Worm (Caenorhabditis elegans) whole organism, mixed stage, embryonic: ENCODE results near the gene T01G6.1.

Experiments used
- M03D4.4 ChIP-seq: sonication (generic microtip); optimal IDR thresholded peaks from 2 replicates; lab custom pipeline; 2017; ENCODE audit warnings: mild to moderate bottlenecking, missing genetic modification characterization, missing compliant biosample characterization
- ces-1 ChIP-seq: fragments of 150-350 bp; optimal IDR thresholded peaks from 2 replicates; lab custom pipeline; 2014; ENCODE audit warnings: missing biosample characterization, missing genetic modification reagents, missing genetic modification characterization
- cnd-1 ChIP-seq: fragments of 200-800 bp; sonication (Bioruptor generic); optimal IDR thresholded peaks from 2 replicates; lab custom pipeline; 2018; ENCODE audit warnings: mild to moderate bottlenecking, missing genetic modification characterization, missing compliant biosample characterization
- drap-1 ChIP-seq: fragments of 200-800 bp; sonication (Bioruptor generic); optimal IDR thresholded peaks from 3 replicates; lab custom pipeline; 2018; ENCODE audit warnings: mild to moderate bottlenecking, missing genetic modification characterization, missing compliant biosample characterization
- elt-1 ChIP-seq: sonication (generic microtip); optimal IDR thresholded peaks from 2 replicates; lab custom pipeline; 2017; ENCODE audit warnings: missing genetic modification characterization, mild to moderate bottlenecking, missing compliant biosample characterization, antibody characterized with exemption, moderate library complexity, borderline replicate concordance; ENCODE audit not compliant: insufficient read depth
- elt-3 ChIP-seq: fragments of 150-350 bp; optimal IDR thresholded peaks from 2 replicates; lab custom pipeline; 2014; ENCODE audit warnings: missing biosample characterization, missing genetic modification characterization
- flh-1 ChIP-seq: fragments of 200-800 bp; sonication (Bioruptor generic); optimal IDR thresholded peaks from 2 replicates; lab custom pipeline; 2018; ENCODE audit warnings: mild to moderate bottlenecking, missing genetic modification characterization, moderate library complexity, missing compliant biosample characterization
- hlh-1 ChIP-seq: fragments of 150-350 bp; optimal IDR thresholded peaks from 2 replicates; lab custom pipeline; 2014; ENCODE audit warnings: missing biosample characterization, missing genetic modification reagents, missing genetic modification characterization
- lin-13 ChIP-seq: fragments of 150-350 bp; optimal IDR thresholded peaks from 2 replicates; lab custom pipeline; 2014; ENCODE audit warnings: missing biosample characterization, missing genetic modification characterization
- lin-32 ChIP-seq: fragments of 200-800 bp; sonication (Bioruptor generic); optimal IDR thresholded peaks from 2 replicates; lab custom pipeline; 2018; ENCODE audit warnings: mild to moderate bottlenecking, missing genetic modification characterization, missing compliant biosample characterization
- lsy-2 ChIP-seq: fragments of 150-350 bp; optimal IDR thresholded peaks from 2 replicates; lab custom pipeline; 2014; ENCODE audit warnings: missing biosample characterization, missing genetic modification characterization
- mab-5 ChIP-seq: fragments of 150-350 bp; optimal IDR thresholded peaks from 2 replicates; lab custom pipeline; 2014; ENCODE audit warnings: missing biosample characterization, missing genetic modification characterization
- mep-1 ChIP-seq: fragments of 150-350 bp; optimal IDR thresholded peaks from 2 replicates; lab custom pipeline; 2017; ENCODE audit warnings: missing biosample characterization, missing genetic modification reagents, missing genetic modification characterization, inconsistent platforms
- mls-2 ChIP-seq: sonication (generic microtip); optimal IDR thresholded peaks from 2 replicates; lab custom pipeline; 2016; ENCODE audit warnings: mild to moderate bottlenecking, missing genetic modification characterization, moderate library complexity, missing compliant biosample characterization
- nhr-12 ChIP-seq: fragments of 150-350 bp; optimal IDR thresholded peaks from 2 replicates; lab custom pipeline; 2014; ENCODE audit warnings: missing biosample characterization, missing genetic modification characterization
- nhr-2 ChIP-seq: fragments of 150-350 bp; optimal IDR thresholded peaks from 2 replicates; lab custom pipeline; 2014; ENCODE audit warnings: missing biosample characterization, missing genetic modification characterization
- nhr-237 ChIP-seq: fragments of 150-350 bp; optimal IDR thresholded peaks from 2 replicates; lab custom pipeline; 2014; ENCODE audit warnings: missing biosample characterization, missing genetic modification characterization
- nhr-28 ChIP-seq: fragments of 150-350 bp; optimal IDR thresholded peaks from 2 replicates; lab custom pipeline; 2014; ENCODE audit warnings: missing biosample characterization, missing genetic modification characterization
- nhr-76 ChIP-seq: sonication (generic microtip); optimal IDR thresholded peaks from 2 replicates; lab custom pipeline; 2017; ENCODE audit warnings: missing biosample characterization, missing genetic modification characterization
- sem-2 ChIP-seq: fragments of 200-800 bp; sonication (Bioruptor generic); optimal IDR thresholded peaks from 2 replicates; lab custom pipeline; 2018; ENCODE audit warnings: mild to moderate bottlenecking, missing genetic modification characterization, missing compliant biosample characterization
- snpc-4 ChIP-seq: fragments of 150-350 bp; optimal IDR thresholded peaks from 2 replicates; lab custom pipeline; 2014; ENCODE audit warnings: missing biosample characterization, missing genetic modification characterization
- sptf-1 ChIP-seq: sonication (generic microtip); optimal IDR thresholded peaks from 2 replicates; lab custom pipeline; 2017; ENCODE audit warnings: mild to moderate bottlenecking, missing genetic modification characterization, moderate library complexity, missing compliant biosample characterization
- tbx-8 ChIP-seq: fragments of 200-800 bp; sonication (Bioruptor generic); optimal IDR thresholded peaks from 2 replicates; lab custom pipeline; 2018; ENCODE audit warnings: mild to moderate bottlenecking, missing genetic modification characterization, moderate library complexity, missing compliant biosample characterization
- unc-120 ChIP-seq: sonication (generic microtip); optimal IDR thresholded peaks from 2 replicates; lab custom pipeline; 2017; ENCODE audit warnings: missing genetic modification characterization, missing compliant biosample characterization; ENCODE audit not compliant: poor library complexity, severe bottlenecking
- unc-39 ChIP-seq: fragments of 150-350 bp; optimal IDR thresholded peaks from 2 replicates; lab custom pipeline; 2014; ENCODE audit warnings: missing biosample characterization, missing genetic modification characterization
- unc-62 ChIP-seq: fragments of 150-350 bp; optimal IDR thresholded peaks from 2 replicates; lab custom pipeline; 2014; ENCODE audit warnings: missing biosample characterization, missing genetic modification reagents, missing genetic modification characterization
- zip-8 ChIP-seq: fragments of 150-350 bp; optimal IDR thresholded peaks from 2 replicates; lab custom pipeline; 2014; ENCODE audit warnings: missing biosample characterization, missing genetic modification characterization
- ztf-11 ChIP-seq: fragments of 150-350 bp; optimal IDR thresholded peaks from 2 replicates; lab custom pipeline; 2014; ENCODE audit warnings: missing biosample characterization, missing genetic modification characterization

Gene T01G6.1

DNA sequence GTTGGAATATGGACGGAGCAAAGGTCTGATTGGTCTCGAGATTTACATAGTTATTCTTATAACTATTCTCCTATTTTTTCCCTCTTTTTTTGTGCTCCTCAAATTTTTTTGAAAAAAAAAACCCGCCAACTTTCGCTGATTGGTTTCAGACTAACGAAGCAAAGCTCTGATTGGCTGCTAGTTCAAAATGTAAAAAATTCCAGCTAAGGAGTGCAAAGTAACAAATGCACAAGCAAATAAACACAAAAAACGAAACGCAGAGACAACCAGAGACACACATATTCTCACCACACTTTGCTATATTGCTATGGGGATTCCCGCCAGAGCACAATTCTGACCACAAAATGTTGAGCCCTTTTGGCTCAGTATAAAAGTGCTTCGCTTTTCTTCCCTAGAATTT is at the start of gene T01G6.1:
Gene T01G6.1, plus strand, starts transcription at position 301 of the 400 bp plus-strand sequence.
- no peak for TF ChIP-seq mls-2
- no peak for TF ChIP-seq flh-1
- no peak for TF ChIP-seq lsy-2
- no peak for TF ChIP-seq mab-5 (tag; lab: Kevin White, UChicago)
- TF ChIP-seq nhr-12 (tag; lab: Kevin White, UChicago), result no peak
- TF ChIP-seq nhr-76 (tag; lab: Kevin White, UChicago), result no peak
- TF ChIP-seq sem-2 (GFP tag; lab: Kevin White, UChicago), result no peak
- TF ChIP-seq sptf-1, result no peak
- no peak for TF ChIP-seq tbx-8 (GFP tag; lab: Kevin White, UChicago)
- TF ChIP-seq cnd-1 (tag; lab: Kevin White, UChicago), result no peak
- TF ChIP-seq snpc-4, result no peak
- no peak for TF ChIP-seq elt-1 (tag; lab: Kevin White, UChicago)
- no peak for TF ChIP-seq hlh-1 (tag; lab: Kevin White, UChicago)
- TF ChIP-seq zip-8 (tag; lab: Kevin White, UChicago), result no peak
- no peak for TF ChIP-seq unc-120 (tag; lab: Kevin White, UChicago)
- TF ChIP-seq drap-1, result no peak
- TF ChIP-seq nhr-2, result no peak
- TF ChIP-seq ztf-11, result no peak
- TF ChIP-seq lin-32 (GFP tag; lab: Kevin White, UChicago), result no peak
- TF ChIP-seq unc-39, result no peak
- TF ChIP-seq, all 35 proteins: peak for 0

DNA sequence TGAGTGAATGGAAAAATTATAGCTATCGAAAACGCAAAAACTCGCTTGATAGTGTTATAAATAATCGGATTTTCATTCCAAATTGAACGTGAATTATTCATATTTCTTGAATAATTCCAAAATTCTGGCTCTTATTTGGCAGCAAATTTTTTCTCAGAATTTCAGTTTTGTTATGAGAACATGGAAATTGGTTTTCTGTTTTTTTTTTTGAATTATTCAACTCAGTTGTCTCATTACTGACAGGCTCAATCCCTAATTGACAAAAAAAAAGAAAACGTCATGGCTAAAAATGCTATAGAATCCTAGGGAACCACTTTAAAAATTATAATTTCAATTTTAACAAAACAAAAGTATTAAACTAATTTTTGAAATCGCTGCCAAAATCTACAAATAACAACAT is 48.4 kb upstream of the T01G6.1 start, which contains the start of gene srh-35:
Gene srh-35, minus strand, starts transcription at position 101 of the 400 bp plus-strand sequence.
- TF ChIP-seq snpc-4, result no peak
- TF ChIP-seq flh-1, result no peak
- no peak for TF ChIP-seq nhr-237 (tag; lab: Kevin White, UChicago)
- no peak for TF ChIP-seq unc-62 (GFP tag; lab: Kevin White, UChicago)
- TF ChIP-seq tbx-8 (GFP tag; lab: Kevin White, UChicago), result no peak
- TF ChIP-seq elt-3, result no peak
- TF ChIP-seq mls-2, result no peak
- TF ChIP-seq cnd-1 (tag; lab: Kevin White, UChicago), result no peak
- no peak for TF ChIP-seq ces-1 (GFP tag; lab: Kevin White, UChicago)
- TF ChIP-seq zip-8 (tag; lab: Kevin White, UChicago), result no peak
- TF ChIP-seq lin-32 (GFP tag; lab: Kevin White, UChicago), result no peak
- no peak for TF ChIP-seq unc-120 (tag; lab: Kevin White, UChicago)
- no peak for TF ChIP-seq elt-1 (tag; lab: Kevin White, UChicago)
- no peak for TF ChIP-seq lin-13 (tag; lab: Kevin White, UChicago)
- TF ChIP-seq nhr-28 (tag; lab: Kevin White, UChicago), result no peak
- no peak for TF ChIP-seq nhr-2
- no peak for TF ChIP-seq ztf-11
- no peak for TF ChIP-seq mep-1

DNA sequence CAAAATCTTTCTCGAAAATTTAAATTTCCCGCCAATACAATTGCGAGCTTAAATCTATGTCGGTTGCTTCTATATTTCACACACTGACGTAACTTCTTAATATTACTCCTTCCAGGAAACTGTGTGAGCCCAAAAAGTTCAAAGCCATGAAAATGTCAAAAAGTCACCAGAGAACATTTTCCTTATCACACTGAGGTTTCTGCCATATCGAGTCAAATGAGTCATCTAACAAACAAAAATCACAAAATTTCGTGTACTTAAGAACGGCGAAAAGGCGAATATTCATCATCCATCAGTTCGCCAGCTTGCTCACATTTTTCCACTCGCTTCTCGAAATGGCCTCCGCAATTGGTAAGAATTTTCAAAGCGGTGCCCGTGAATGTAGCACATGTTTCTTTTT is 47.8 kb upstream of the T01G6.1 start, which contains the start of gene M02H5.8:
Gene M02H5.8, plus strand, starts transcription at position 297 of the 400 bp plus-strand sequence.
- TF ChIP-seq unc-62 (GFP tag; lab: Kevin White, UChicago) (no peak), unc-39 (no peak), lsy-2 (no peak), hlh-1 (tag; lab: Kevin White, UChicago) (no peak), mep-1 (no peak), sem-2 (GFP tag; lab: Kevin White, UChicago) (no peak), mab-5 (tag; lab: Kevin White, UChicago) (no peak), tbx-8 (GFP tag; lab: Kevin White, UChicago) (no peak), elt-1 (tag; lab: Kevin White, UChicago) (no peak)

DNA sequence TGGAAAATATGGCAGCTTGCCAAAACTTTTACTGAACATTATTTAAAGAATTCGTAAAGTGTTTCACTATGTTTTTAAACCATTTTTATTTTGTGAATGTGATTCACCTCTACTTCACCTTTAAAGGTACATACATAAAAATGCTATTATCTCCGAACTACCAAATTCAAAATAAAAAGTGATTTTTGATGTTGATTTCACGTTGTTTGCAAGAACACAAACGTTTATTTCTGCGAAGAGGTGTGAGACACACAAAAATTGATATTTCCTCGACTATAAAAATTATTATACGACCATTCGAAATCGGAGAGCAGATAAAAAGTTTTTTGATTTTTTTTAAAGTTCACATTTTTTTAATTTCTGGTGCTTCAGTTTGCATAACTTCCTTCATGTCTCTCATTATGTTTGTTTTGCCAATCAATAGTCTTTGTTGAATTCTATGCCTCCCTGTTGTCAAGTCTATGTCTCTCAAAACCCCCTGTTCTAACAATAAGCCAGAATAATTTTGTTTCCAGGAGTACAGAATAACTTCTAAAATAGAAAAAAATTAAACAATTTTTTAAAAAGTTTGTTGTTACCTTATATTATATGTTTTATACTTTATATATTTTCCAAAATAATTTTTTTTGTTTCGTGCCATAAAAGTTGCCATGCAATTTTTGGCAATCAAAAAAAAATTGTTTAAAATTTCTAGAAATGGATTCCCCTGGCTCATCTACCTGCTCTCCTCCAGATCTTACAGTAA is 46.6 kb upstream of the T01G6.1 start, which contains the start of gene nhr-123:
Gene nhr-123, plus strand, starts transcription at position 695 of the 745 bp plus-strand sequence.
- TF ChIP-seq nhr-237 (tag; lab: Kevin White, UChicago), result no peak
- TF ChIP-seq M03D4.4 (tag; lab: Kevin White, UChicago), result no peak

DNA sequence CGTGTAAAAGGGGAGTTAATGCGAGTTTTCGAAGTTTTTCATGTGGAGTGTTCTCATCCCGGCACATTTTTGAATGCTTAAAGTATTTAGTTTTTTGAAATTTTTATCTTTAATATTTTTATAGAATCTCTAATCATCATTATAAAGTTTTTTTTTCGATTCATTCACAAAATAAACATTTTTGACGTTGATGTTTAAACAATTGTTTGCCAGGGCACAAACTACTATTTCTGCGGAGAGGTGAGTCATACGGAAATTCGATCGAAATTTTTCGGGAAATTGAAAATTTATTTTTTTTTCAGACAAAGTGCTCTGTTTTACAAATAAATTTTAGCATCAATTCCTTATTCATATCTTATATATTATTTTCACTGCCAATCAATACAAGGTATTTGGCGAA is 43.9 kb upstream of the T01G6.1 start, which contains the start of gene nhr-98:
Gene nhr-98, plus strand, starts transcription at position 301 of the 400 bp plus-strand sequence.
- TF ChIP-seq M03D4.4 (tag; lab: Kevin White, UChicago), result no peak
- TF ChIP-seq, all 35 proteins: peak for 0
